Fruit fly (Drosophila melanogaster) whole organism, larva: ENCODE data around the gene CG13807.

ENCODE experiments used
- noc ChIP-seq: fragments of 200-800 bp; sonication (Bioruptor generic); optimal IDR thresholded peaks from 3 replicates; lab custom pipeline; 2019; ENCODE audit warnings: missing biosample characterization, mild to moderate bottlenecking, missing genetic modification characterization, moderate library complexity

The CG13807 gene

DNA sequence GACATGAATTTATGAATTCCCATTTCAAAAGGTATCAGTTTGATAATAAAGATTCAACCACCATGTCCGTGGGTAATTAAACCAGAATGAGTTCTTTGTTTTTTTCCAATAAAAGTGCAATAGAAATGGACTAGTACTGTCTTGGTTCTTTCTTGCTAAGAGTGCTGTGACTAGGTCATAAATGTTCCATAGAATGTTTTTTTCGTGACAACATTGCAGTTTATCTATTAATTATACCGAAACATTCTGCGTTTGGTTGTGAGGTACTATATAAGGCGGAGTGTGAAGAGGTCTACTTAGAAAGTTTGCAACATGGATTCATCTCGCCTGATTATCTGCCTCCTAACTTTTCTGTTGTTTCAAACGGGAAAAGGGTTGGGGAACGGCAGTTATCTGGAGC, 4.8 kb downstream of the CG13807 start, which contains the start of gene obst-I:
TSS of gene obst-I (plus strand) at position 301 of the 400 bp plus-strand sequence.
- TF ChIP-seq noc (tag; lab: Kevin White, UChicago) = no peak

DNA sequence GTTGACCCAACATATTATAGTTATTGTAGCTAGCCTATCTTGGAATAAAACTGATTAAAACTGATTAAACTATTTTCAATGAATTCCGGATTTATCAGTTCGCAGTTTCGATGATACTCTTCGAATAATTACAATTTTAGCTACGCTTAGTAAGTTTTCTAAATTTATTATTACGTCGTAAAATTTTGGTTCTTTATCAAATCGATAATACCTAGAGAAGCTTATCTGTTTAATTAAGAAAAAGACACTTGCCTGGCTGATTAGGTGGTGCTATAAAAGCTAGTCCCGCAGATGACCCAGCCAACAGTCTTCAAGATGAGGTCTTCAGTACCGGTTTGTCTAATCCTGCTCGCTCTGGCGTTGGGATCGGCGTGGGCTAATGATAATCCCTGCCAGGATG, 5.8 kb downstream of the CG13807 start, which contains the start of gene CG32302:
TSS of gene CG32302 (plus strand) at position 301 of the 400 bp plus-strand sequence.
- TF ChIP-seq noc (tag; lab: Kevin White, UChicago) = no peak

DNA sequence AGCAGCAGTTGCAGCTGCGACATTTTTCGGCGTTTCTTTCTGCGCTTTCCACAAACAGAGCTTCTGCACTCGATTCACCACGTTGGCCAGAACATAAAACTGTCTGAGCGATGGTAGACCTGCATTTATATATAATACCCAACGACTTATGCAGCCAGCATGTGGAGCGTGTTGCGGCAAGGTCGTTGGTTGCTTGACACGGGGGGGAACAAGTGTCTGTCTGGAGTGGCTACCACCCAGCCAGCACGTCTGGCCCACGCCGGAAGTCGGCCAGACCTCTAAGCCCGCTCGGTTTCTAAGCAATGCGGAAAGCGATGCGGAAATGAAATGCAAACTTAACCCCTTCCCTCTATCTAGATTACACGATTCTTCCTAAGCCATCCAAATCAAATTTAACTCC, 9.9 kb downstream of the CG13807 start, which contains the start of gene yellow-g:
TSS of gene yellow-g (minus strand) at position 101 of the 400 bp plus-strand sequence.
- no peak for TF ChIP-seq noc (tag; lab: Kevin White, UChicago)

DNA sequence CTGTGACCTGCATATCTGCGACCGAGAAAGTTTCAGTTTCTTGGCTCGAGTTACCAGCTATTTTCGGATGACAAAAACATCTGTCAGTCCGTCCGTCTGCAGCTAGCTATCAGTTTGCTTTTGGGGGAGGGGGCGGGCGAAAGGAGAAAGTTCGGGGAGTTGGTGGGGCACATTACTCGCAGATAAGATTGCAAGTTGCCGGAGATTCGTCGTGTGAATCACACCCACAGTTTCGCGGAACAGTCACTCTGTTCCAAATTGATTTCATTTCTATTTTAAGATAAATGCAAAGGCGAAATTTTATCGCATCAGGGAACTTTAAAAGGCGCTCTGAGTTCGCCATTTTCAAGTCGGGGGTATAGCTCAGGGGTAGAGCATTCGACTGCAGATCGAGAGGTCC, 10.7 kb downstream of the CG13807 start:
- no peak for TF ChIP-seq noc (tag; lab: Kevin White, UChicago)

DNA sequence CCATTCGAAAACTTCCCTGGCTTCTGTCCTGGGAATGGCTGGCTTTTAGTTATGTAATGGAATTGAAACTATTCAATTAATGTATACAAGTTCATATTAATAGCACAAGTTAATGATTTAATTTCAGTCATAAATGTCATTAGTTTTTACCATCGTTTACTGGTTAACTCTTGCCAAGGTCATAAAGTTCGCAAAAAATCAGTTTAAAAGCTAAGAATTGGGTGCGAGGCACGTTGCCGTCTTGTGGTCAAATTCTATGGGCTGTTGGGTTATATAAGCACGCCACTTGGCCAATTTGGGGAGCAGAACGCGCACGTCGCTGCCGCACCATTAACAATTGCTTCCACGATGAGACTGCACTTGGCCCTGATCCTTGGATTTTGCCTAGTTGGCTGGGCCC, 13.5 kb downstream of the CG13807 start, which contains the start of gene yellow-g2:
TSS of gene yellow-g2 (plus strand) at position 301 of the 400 bp plus-strand sequence.
- no peak for TF ChIP-seq noc (tag; lab: Kevin White, UChicago)

DNA sequence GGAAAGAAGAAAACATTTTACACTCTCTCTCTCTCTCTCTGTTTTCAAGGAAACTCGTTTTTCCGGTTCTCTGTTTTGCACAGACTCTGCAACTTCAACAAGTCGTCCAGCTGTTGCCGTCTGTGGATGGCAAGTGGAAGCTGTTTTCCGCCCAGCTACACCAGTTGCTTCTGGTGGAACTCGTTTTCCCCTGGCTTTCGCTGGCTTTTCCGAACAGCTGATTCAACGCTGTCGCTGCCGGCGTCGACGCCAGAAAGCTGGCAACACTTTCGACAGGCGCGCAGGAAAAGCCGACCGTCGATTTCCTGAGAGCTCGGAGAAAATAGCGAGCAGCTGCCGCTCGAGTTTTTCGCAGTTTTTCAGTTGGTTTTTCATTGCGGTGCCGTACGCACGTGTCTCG, 19.8 kb downstream of the CG13807 start, which contains the start of gene MsR2:
TSS of gene MsR2 (plus strand) at position 378 of the 400 bp plus-strand sequence.
- TF ChIP-seq noc (tag; lab: Kevin White, UChicago) = no peak
